Fruit fly (Drosophila melanogaster): ENCODE measurements around the gene CG6138.
A peak's percentile ranks its signal among the peaks of the same experiment; 100 is the strongest.

Gene CG6138

DNA sequence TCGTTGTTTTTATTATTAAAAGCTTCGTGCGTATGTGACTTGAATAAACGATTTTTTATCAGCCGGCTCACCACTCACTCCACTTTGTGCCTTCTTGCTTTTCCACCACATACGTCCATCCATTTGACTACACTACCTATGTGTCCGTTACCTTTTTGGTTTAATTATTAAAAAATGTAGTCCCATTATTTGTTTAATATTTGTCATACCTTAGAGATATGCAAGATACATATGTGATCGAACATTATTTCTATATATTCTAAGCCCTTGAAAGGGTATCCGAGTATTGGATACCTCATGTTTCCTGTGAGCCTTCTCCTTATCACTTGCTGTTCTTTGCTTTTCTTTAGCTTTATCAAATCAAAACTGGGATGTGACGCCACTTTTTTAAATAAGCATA lies 47.8 kb upstream of the CG6138 start (continued):
- TF ChIP-seq C15 (GFP tag; IDR thresholded peaks at IDR 0.05) (no peak), CG10959 (GFP tag; IDR thresholded peaks at IDR 0.05) (no peak), HLH54F (GFP tag; optimal IDR thresholded peaks at IDR 0.05) (peak; percentile 17), CG7928 (GFP tag; optimal IDR thresholded peaks at IDR 0.05) (no peak), CG1529 (GFP tag; optimal IDR thresholded peaks at IDR 0.05) (no peak), pros (GFP tag; optimal IDR thresholded peaks at IDR 0.05) (no peak), Tbp (GFP tag; optimal IDR thresholded peaks at IDR 0.05) (no peak), CG3847 (GFP tag; IDR thresholded peaks at IDR 0.05) (peak; percentile 52), slbo (GFP tag; IDR thresholded peaks at IDR 0.05) (peak; percentile 76), unpg (GFP tag; optimal IDR thresholded peaks at IDR 0.05) (peak; percentile 67), CG7745 (tag; optimal IDR thresholded peaks at IDR 0.05) (no peak), exex (tag; optimal IDR thresholded peaks at IDR 0.05) (peak; percentile 41), CG10147 (GFP tag; optimal IDR thresholded peaks at IDR 0.05) (peak; percentile 45), CG17361 (GFP tag; IDR thresholded peaks at IDR 0.05) (peak; percentile 48; the same call in 1 of the 3 replicates), Xbp1 (GFP tag; optimal IDR thresholded peaks at IDR 0.05) (peak; percentile 47), CG17829 (tag; optimal IDR thresholded peaks at IDR 0.05) (peak; percentile 50), Dbx (GFP tag; IDR thresholded peaks at IDR 0.05) (peak; percentile 70; the same call in 1 of the 3 replicates), Ada2b (GFP tag; IDR thresholded peaks at IDR 0.05) (peak; percentile 58), Dip2 (GFP tag; IDR thresholded peaks at IDR 0.05) (no peak), CG1647 (GFP tag; optimal IDR thresholded peaks at IDR 0.05) (peak; percentile 6), Abd-B (GFP tag; optimal IDR thresholded peaks at IDR 0.05) (peak; percentile 7), sima (GFP tag; optimal IDR thresholded peaks at IDR 0.05) (no peak), CG1602 (GFP tag; optimal IDR thresholded peaks at IDR 0.05) (peak; percentile 8), crc (GFP tag; optimal IDR thresholded peaks at IDR 0.05) (no peak), CG31388 (GFP tag; optimal IDR thresholded peaks at IDR 0.05) (no peak), dpn (GFP tag; optimal IDR thresholded peaks at IDR 0.05) (peak; percentile 35 to 58), CG7271 (tag; optimal IDR thresholded peaks at IDR 0.05) (no peak), scrt (GFP tag; optimal IDR thresholded peaks at IDR 0.05) (peak; percentile 56), gsb (GFP tag; IDR thresholded peaks at IDR 0.05) (peak; percentile 55), br (optimal IDR thresholded peaks at IDR 0.05) (no peak), Aef1 (GFP tag; IDR thresholded peaks at IDR 0.05) (peak; percentile 28; the same call in 1 of the 3 replicates), CG4328 (GFP tag; optimal IDR thresholded peaks at IDR 0.05) (no peak), CG10431 (GFP tag; optimal IDR thresholded peaks at IDR 0.05) (no peak), CG10565 (GFP tag; optimal IDR thresholded peaks at IDR 0.05) (no peak), CG5245 (GFP tag; optimal IDR thresholded peaks at IDR 0.05) (no peak), fd3F (GFP tag; optimal IDR thresholded peaks at IDR 0.05) (peak; percentile 26), gsb-n (tag; optimal IDR thresholded peaks at IDR 0.05) (peak; percentile 12), shn (GFP tag; optimal IDR thresholded peaks at IDR 0.05) (no peak), bbx (GFP tag; IDR thresholded peaks at IDR 0.05; ENCODE audit: partially characterized antibody) (no peak), CG14965 (GFP tag; optimal IDR thresholded peaks at IDR 0.05; ENCODE audit: borderline replicate concordance) (no peak), dmrt99B (tag; optimal IDR thresholded peaks at IDR 0.05) (peak; percentile 69), CG4617 (GFP tag; optimal IDR thresholded peaks at IDR 0.05; ENCODE audit: borderline replicate concordance) (no peak), insv (GFP tag; optimal IDR thresholded peaks at IDR 0.05) (no peak), bcd (GFP tag; optimal IDR thresholded peaks at IDR 0.05) (peak; percentile 66), NK7.1 (GFP tag; optimal IDR thresholded peaks at IDR 0.05) (no peak), bab2 (GFP tag; optimal IDR thresholded peaks at IDR 0.05) (peak; percentile 27), mirr (GFP tag; optimal IDR thresholded peaks at IDR 0.05) (no peak), so (GFP tag; IDR thresholded peaks at IDR 0.05) (peak; percentile 24; the same call in 1 of the 3 replicates), fd64A (GFP tag; optimal IDR thresholded peaks at IDR 0.05) (no peak), Opbp (GFP tag; IDR thresholded peaks at IDR 0.05; ENCODE audit: partially characterized antibody) (no peak), CG17612 (GFP tag; IDR thresholded peaks at IDR 0.05) (0 out of 2 replicates have a peak, but pooled peaks have one; percentile 18), tgo (GFP tag; IDR thresholded peaks at IDR 0.05) (peak; percentile 78; the same call in 2 of the 3 replicates)

All from whole organism, embryonic.